Fruit fly (Drosophila melanogaster) whole organism, embryonic: ENCODE data around the gene bark.

Source experiments
- Abd-B ChIP-seq: fragments of 200-800 bp; sonication (Bioruptor generic); optimal IDR thresholded peaks from 2 replicates; lab custom pipeline; 2018; ENCODE audit warnings: missing biosample characterization, mild to moderate bottlenecking, missing genetic modification characterization, moderate library complexity
- BEAF-32 ChIP-seq: fragments of 200-800 bp; sonication (Bioruptor generic); optimal IDR thresholded peaks from 3 replicates; lab custom pipeline; 2017; ENCODE audit warnings: missing biosample characterization, missing genetic modification characterization, mild to moderate bottlenecking, moderate library complexity, missing genetic modification reagents
- CG10366 ChIP-seq: fragments of 200-800 bp; sonication (Bioruptor generic); IDR thresholded peaks from 2 replicates; pipeline ENCODE4 v1.3.6; 2022; ENCODE audit warnings: missing biosample characterization, missing genetic modification characterization
- CG11695 ChIP-seq: fragments of 200-800 bp; sonication (Bioruptor generic); IDR thresholded peaks from 3 replicates; pipeline ENCODE4 v1.3.6; 2022; ENCODE audit warnings: missing biosample characterization, missing genetic modification characterization
- CG1233 ChIP-seq: fragments of 200-800 bp; sonication (Bioruptor generic); optimal IDR thresholded peaks from 4 replicates; lab custom pipeline; 2018; ENCODE audit warnings: missing biosample characterization, mild to moderate bottlenecking, missing genetic modification characterization
- CG13123 ChIP-seq: fragments of 200-800 bp; sonication (Bioruptor generic); optimal IDR thresholded peaks from 2 replicates; lab custom pipeline; 2016; ENCODE audit warnings: missing biosample characterization, missing genetic modification characterization
- CG13287 ChIP-seq: fragments of 200-800 bp; sonication (Bioruptor generic); IDR thresholded peaks from 2 replicates; pipeline ENCODE4 v1.3.6; 2022; ENCODE audit warnings: missing biosample characterization, missing genetic modification characterization; ENCODE audit not compliant: partially characterized antibody
- CG13894 ChIP-seq: fragments of 200-800 bp; sonication (Bioruptor generic); optimal IDR thresholded peaks from 3 replicates; lab custom pipeline; 2018; ENCODE audit warnings: missing biosample characterization, mild to moderate bottlenecking, missing genetic modification characterization, moderate library complexity
- CG15269 ChIP-seq: fragments of 200-800 bp; sonication (Bioruptor generic); optimal IDR thresholded peaks from 2 replicates; lab custom pipeline; 2018; ENCODE audit warnings: missing biosample characterization, mild to moderate bottlenecking, missing genetic modification characterization, moderate library complexity
- CG15514 ChIP-seq: fragments of 200-800 bp; sonication (Bioruptor generic); optimal IDR thresholded peaks from 3 replicates; lab custom pipeline; 2017; ENCODE audit warnings: missing biosample characterization, missing genetic modification characterization, mild to moderate bottlenecking, moderate library complexity, missing genetic modification reagents
- CG17385 ChIP-seq: fragments of 200-800 bp; sonication (Bioruptor generic); optimal IDR thresholded peaks from 3 replicates; lab custom pipeline; 2018; ENCODE audit warnings: missing biosample characterization, mild to moderate bottlenecking, missing genetic modification characterization
- CG17568 ChIP-seq: fragments of 200-800 bp; sonication (Bioruptor generic); optimal IDR thresholded peaks from 2 replicates; lab custom pipeline; 2018; ENCODE audit warnings: missing biosample characterization, mild to moderate bottlenecking, missing genetic modification characterization, moderate library complexity
- CG2202 ChIP-seq: fragments of 200-800 bp; sonication (Bioruptor generic); optimal IDR thresholded peaks from 2 replicates; lab custom pipeline; 2018; ENCODE audit warnings: missing biosample characterization, mild to moderate bottlenecking, missing genetic modification characterization
- CG3163 ChIP-seq: fragments of 200-800 bp; sonication (Bioruptor generic); optimal IDR thresholded peaks from 3 replicates; lab custom pipeline; 2016; ENCODE audit warnings: missing biosample characterization, missing genetic modification characterization
- CG32772 ChIP-seq: fragments of 200-800 bp; sonication (Bioruptor generic); IDR thresholded peaks from 2 replicates; pipeline ENCODE4 v1.3.6; 2022; ENCODE audit warnings: missing biosample characterization, missing genetic modification characterization
- CG3838 ChIP-seq: fragments of 200-800 bp; sonication (Bioruptor generic); optimal IDR thresholded peaks from 3 replicates; lab custom pipeline; 2016; ENCODE audit warnings: missing biosample characterization, missing genetic modification characterization
- CG3995 ChIP-seq: fragments of 200-800 bp; sonication (Bioruptor generic); optimal IDR thresholded peaks from 3 replicates; lab custom pipeline; 2016; ENCODE audit warnings: missing biosample characterization, missing genetic modification characterization
- CG4617 ChIP-seq: fragments of 200-800 bp; sonication (Bioruptor generic); optimal IDR thresholded peaks from 3 replicates; lab custom pipeline; 2016; ENCODE audit warnings: missing biosample characterization, missing genetic modification characterization, borderline replicate concordance
- CG4707 ChIP-seq: fragments of 200-800 bp; sonication (Bioruptor generic); optimal IDR thresholded peaks from 2 replicates; lab custom pipeline; 2018; ENCODE audit warnings: missing biosample characterization, mild to moderate bottlenecking, missing genetic modification characterization, moderate library complexity
- D ChIP-seq, 2 experiments: fragments of 200-800 bp in 1 of 2; fragments of >200 bp in 1 of 2; sonication (Bioruptor generic) in 1 of 2; optimal IDR thresholded peaks; 2 replicates in 1 of 2; 3 replicates in 1 of 2; lab custom pipeline; 2017; ENCODE audit warnings: mild to moderate bottlenecking in 1 of 2, missing biosample characterization in 1 of 2, missing genetic modification characterization in 1 of 2, missing genetic modification reagents in 1 of 2
- Dp ChIP-seq: fragments of 200-800 bp; sonication (Bioruptor generic); optimal IDR thresholded peaks from 2 replicates; lab custom pipeline; 2018; ENCODE audit warnings: missing biosample characterization, mild to moderate bottlenecking, missing genetic modification characterization, moderate library complexity
- Gsc ChIP-seq: fragments of 200-800 bp; sonication (Bioruptor generic); IDR thresholded peaks from 2 replicates; pipeline ENCODE4 v1.3.6; 2022; ENCODE audit warnings: missing biosample characterization, missing genetic modification characterization
- Hand ChIP-seq: fragments of 200-800 bp; sonication (Bioruptor generic); optimal IDR thresholded peaks from 2 replicates; lab custom pipeline; 2017; ENCODE audit warnings: mild to moderate bottlenecking, missing biosample characterization, missing genetic modification reagents, missing genetic modification characterization
- NfI ChIP-seq: fragments of 200-800 bp; sonication (Bioruptor generic); optimal IDR thresholded peaks from 3 replicates; lab custom pipeline; 2018; ENCODE audit warnings: missing biosample characterization, mild to moderate bottlenecking, missing genetic modification characterization, moderate library complexity
- Optix ChIP-seq: fragments of 200-800 bp; sonication (Bioruptor generic); IDR thresholded peaks from 3 replicates; pipeline ENCODE4 v1.3.6; 2022; ENCODE audit warnings: missing biosample characterization, missing genetic modification characterization
- Six4 ChIP-seq: fragments of 200-800 bp; sonication (Bioruptor generic); optimal IDR thresholded peaks from 2 replicates; lab custom pipeline; 2016; ENCODE audit warnings: missing biosample characterization, missing genetic modification characterization
- Sox102F ChIP-seq: fragments of 200-800 bp; sonication (Bioruptor generic); optimal IDR thresholded peaks from 2 replicates; lab custom pipeline; 2018; ENCODE audit warnings: missing biosample characterization, mild to moderate bottlenecking, missing genetic modification characterization, moderate library complexity
- Spps ChIP-seq: fragments of 200-800 bp; sonication (Bioruptor generic); optimal IDR thresholded peaks from 2 replicates; lab custom pipeline; 2018; ENCODE audit warnings: missing biosample characterization, mild to moderate bottlenecking, missing genetic modification characterization
- Taf1 ChIP-seq: fragments of 200-800 bp; sonication (Bioruptor generic); IDR thresholded peaks from 2 replicates; pipeline ENCODE4 v1.3.6; 2022; ENCODE audit warnings: missing biosample characterization, missing genetic modification characterization
- Xbp1 ChIP-seq: fragments of 200-800 bp; sonication (Bioruptor generic); optimal IDR thresholded peaks from 3 replicates; lab custom pipeline; 2016; ENCODE audit warnings: missing biosample characterization, mild to moderate bottlenecking, missing genetic modification characterization
- al ChIP-seq: fragments of 200-800 bp; sonication (Bioruptor generic); IDR thresholded peaks from 2 replicates; pipeline ENCODE4 v1.3.6; 2022; ENCODE audit warnings: missing biosample characterization, missing genetic modification characterization
- ase ChIP-seq: fragments of 200-800 bp; sonication (Bioruptor generic); IDR thresholded peaks from 3 replicates; pipeline ENCODE4 v1.3.6; 2022; ENCODE audit warnings: missing biosample characterization, missing genetic modification characterization
- ash1 ChIP-seq: fragments of 200-800 bp; sonication (Bioruptor generic); optimal IDR thresholded peaks from 2 replicates; lab custom pipeline; 2018; ENCODE audit warnings: missing biosample characterization, mild to moderate bottlenecking, missing genetic modification characterization
- bcd ChIP-seq: fragments of 200-800 bp; sonication (Bioruptor generic); optimal IDR thresholded peaks from 2 replicates; lab custom pipeline; 2017; ENCODE audit warnings: missing biosample characterization, mild to moderate bottlenecking, missing genetic modification characterization
- chinmo ChIP-seq: fragments of 200-800 bp; sonication (Bioruptor generic); IDR thresholded peaks from 4 replicates; pipeline ENCODE4 v1.3.6; 2022; ENCODE audit warnings: missing biosample characterization, missing genetic modification characterization; ENCODE audit not compliant: partially characterized antibody
- croc ChIP-seq: fragments of 200-800 bp; sonication (Bioruptor generic); conservative IDR thresholded peaks from 3 replicates; pipeline ENCODE4 v1.3.6; 2022; ENCODE audit warnings: missing biosample characterization, missing genetic modification characterization
- cwo ChIP-seq: fragments of 200-800 bp; sonication (Bioruptor generic); optimal IDR thresholded peaks from 3 replicates; lab custom pipeline; 2017; ENCODE audit warnings: missing biosample characterization, missing genetic modification characterization, mild to moderate bottlenecking, moderate library complexity, missing genetic modification reagents
- jigr1 ChIP-seq: fragments of 200-800 bp; sonication (Bioruptor generic); IDR thresholded peaks from 3 replicates; pipeline ENCODE4 v1.3.6; 2022; ENCODE audit warnings: missing biosample characterization, missing genetic modification characterization
- jing ChIP-seq: fragments of 200-800 bp; sonication (Bioruptor generic); optimal IDR thresholded peaks from 2 replicates; lab custom pipeline; 2018; ENCODE audit warnings: missing biosample characterization, mild to moderate bottlenecking, missing genetic modification characterization
- lmd ChIP-seq: fragments of 200-800 bp; sonication (Bioruptor generic); IDR thresholded peaks from 2 replicates; pipeline ENCODE4 v1.3.6; 2022; ENCODE audit warnings: missing biosample characterization, missing genetic modification characterization
- nerfin-1 ChIP-seq: fragments of 200-800 bp; sonication (Bioruptor generic); optimal IDR thresholded peaks from 3 replicates; lab custom pipeline; 2019; ENCODE audit warnings: missing biosample characterization, mild to moderate bottlenecking, missing genetic modification characterization, moderate library complexity
- phol ChIP-seq: fragments of 200-800 bp; sonication (Bioruptor generic); optimal IDR thresholded peaks from 3 replicates; lab custom pipeline; 2018; ENCODE audit warnings: missing biosample characterization, mild to moderate bottlenecking, missing genetic modification characterization, moderate library complexity
- prd ChIP-seq, 3 experiments: fragments of >200 bp in 2 of 3; fragments of 200-800 bp in 1 of 3; sonication (Bioruptor generic) in 1 of 3; optimal IDR thresholded peaks in 2 of 3; IDR thresholded peaks in 1 of 3; 2 replicates in 2 of 3; 3 replicates in 1 of 3; pipeline versions ENCODE4 v1.3.6 to Lab custom; 2017 to 2022; ENCODE audit warnings: missing biosample characterization in 1 of 3, missing genetic modification characterization in 1 of 3
- rib ChIP-seq: fragments of 200-800 bp; sonication (Bioruptor generic); IDR thresholded peaks from 2 replicates; pipeline ENCODE4 v1.3.6; 2022; ENCODE audit warnings: missing biosample characterization, missing genetic modification characterization
- seq ChIP-seq: fragments of 200-800 bp; sonication (Bioruptor generic); IDR thresholded peaks from 2 replicates; pipeline ENCODE4 v1.3.6; 2022; ENCODE audit warnings: missing biosample characterization, missing genetic modification characterization
- slbo ChIP-seq: fragments of 200-800 bp; sonication (Bioruptor generic); IDR thresholded peaks from 2 replicates; pipeline ENCODE4 v1.3.6; 2022; ENCODE audit warnings: missing biosample characterization, missing genetic modification characterization
- stc ChIP-seq: fragments of 200-800 bp; sonication (Bioruptor generic); IDR thresholded peaks from 2 replicates; pipeline ENCODE4 v1.3.6; 2022; ENCODE audit warnings: missing biosample characterization, missing genetic modification characterization
- stwl ChIP-seq: fragments of 200-800 bp; sonication (Bioruptor generic); optimal IDR thresholded peaks from 3 replicates; lab custom pipeline; 2018; ENCODE audit warnings: missing biosample characterization, mild to moderate bottlenecking, missing genetic modification characterization, moderate library complexity
- ttk ChIP-seq: fragments of 200-800 bp; sonication (Bioruptor generic); IDR thresholded peaks from 2 replicates; pipeline ENCODE4 v2.1.2; 2022; ENCODE audit warnings: missing biosample characterization, missing genetic modification characterization

Gene bark

DNA sequence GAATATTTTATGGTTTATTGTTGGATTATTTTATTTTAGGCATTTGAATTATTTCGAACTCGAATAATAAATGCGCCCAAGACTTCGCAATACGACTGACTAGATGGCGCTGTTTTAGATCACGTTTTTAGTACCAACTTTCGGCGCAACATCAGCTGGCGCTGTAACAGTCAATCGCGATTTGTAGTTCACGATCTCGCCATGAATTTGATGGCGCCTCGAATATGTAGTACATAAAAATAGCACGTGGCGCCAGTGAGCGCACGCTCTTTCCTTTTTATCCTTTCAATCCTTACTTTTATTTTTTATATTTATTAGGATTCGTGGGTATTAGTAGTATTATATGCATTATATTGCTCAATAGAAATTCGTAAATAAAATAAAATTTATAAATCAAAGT lies 721 bp upstream of the bark start (continued):
- TF ChIP-seq Xbp1 (GFP tag; lab: Kevin White, UChicago): peak; percentile 83
- TF ChIP-seq Six4 (GFP tag; lab: Kevin White, UChicago): peak; percentile 39
- no peak for TF ChIP-seq Gsc (GFP tag; lab: Robert Waterston, UW)
- peak; percentile 83 for TF ChIP-seq Dp (GFP tag; lab: Kevin White, UChicago)
- TF ChIP-seq BEAF-32 (GFP tag; lab: Kevin White, UChicago): peak; percentile 9
- peak; percentile 69 for TF ChIP-seq CG4617 (GFP tag; lab: Kevin White, UChicago)
- TF ChIP-seq prd (optimal IDR thresholded peaks at IDR 0.05; lab: Kevin White, UChicago): no peak
- TF ChIP-seq prd (GFP tag; IDR thresholded peaks at IDR 0.05; lab: Robert Waterston, UW): peak; percentile 86
- peak; percentile 0 for TF ChIP-seq CG15514 (GFP tag; lab: Kevin White, UChicago)
- TF ChIP-seq chinmo (GFP tag; lab: Robert Waterston, UW): 0 out of 4 replicates have a peak, but pooled peaks have one; percentile 5
- TF ChIP-seq CG17568 (GFP tag; lab: Kevin White, UChicago): no peak
- TF ChIP-seq stwl (tag; lab: Kevin White, UChicago): peak; percentile 45
- peak; percentile 63 for TF ChIP-seq CG4707 (GFP tag; lab: Kevin White, UChicago)
- TF ChIP-seq CG32772 (GFP tag; lab: Robert Waterston, UW): peak; percentile 82
- peak; percentile 44 for TF ChIP-seq CG3163 (GFP tag; lab: Kevin White, UChicago)
- TF ChIP-seq CG13123 (GFP tag; lab: Kevin White, UChicago): no peak
- peak; percentile 79 for TF ChIP-seq CG10366 (GFP tag; lab: Robert Waterston, UW)
- TF ChIP-seq NfI (GFP tag; lab: Kevin White, UChicago): peak; percentile 88
- TF ChIP-seq rib (GFP tag; lab: Robert Waterston, UW): no peak
- TF ChIP-seq Sox102F: peak; percentile 85
- peak; percentile 73 for TF ChIP-seq CG15269 (tag; lab: Kevin White, UChicago)
- no peak for TF ChIP-seq CG13287 (GFP tag; lab: Robert Waterston, UW)
- TF ChIP-seq CG2202 (tag; lab: Kevin White, UChicago): peak; percentile 50
- TF ChIP-seq ttk (GFP tag; lab: Robert Waterston, UW): peak; percentile 71; the same call in 1 of the 2 replicates
- TF ChIP-seq CG13894 (tag; lab: Kevin White, UChicago): peak; percentile 2
- peak; percentile 41 for TF ChIP-seq stc (GFP tag; lab: Robert Waterston, UW)
- TF ChIP-seq bcd: peak; percentile 60
- peak; percentile 68 for TF ChIP-seq CG1233 (GFP tag; lab: Kevin White, UChicago)
- no peak for TF ChIP-seq CG3995 (GFP tag; lab: Kevin White, UChicago)
- peak; percentile 11 for TF ChIP-seq cwo (GFP tag; lab: Kevin White, UChicago)
- peak; percentile 66; the same call in 2 of the 3 replicates for TF ChIP-seq croc (GFP tag; lab: Robert Waterston, UW)
- peak; percentile 36; the same call in 1 of the 2 replicates for TF ChIP-seq seq (GFP tag; lab: Robert Waterston, UW)
- TF ChIP-seq ash1 (GFP tag; lab: Kevin White, UChicago): no peak
- peak; percentile 85 for TF ChIP-seq lmd
- no peak for TF ChIP-seq jigr1
- no peak for TF ChIP-seq D (optimal IDR thresholded peaks at IDR 0.05; lab: Kevin White, UChicago)
- peak; percentile 37 for TF ChIP-seq D (GFP tag; optimal IDR thresholded peaks at IDR 0.05; lab: Kevin White, UChicago)
- peak; percentile 55; the same call in 1 of the 2 replicates for TF ChIP-seq al
- peak; percentile 85 for TF ChIP-seq ase
- TF ChIP-seq jing (GFP tag; lab: Kevin White, UChicago): peak; percentile 49
- peak; percentile 31 for TF ChIP-seq Abd-B (GFP tag; lab: Kevin White, UChicago)
- TF ChIP-seq CG3838 (GFP tag; lab: Kevin White, UChicago): no peak
- TF ChIP-seq phol: peak; percentile 44
- peak; percentile 92 for TF ChIP-seq slbo (GFP tag; lab: Robert Waterston, UW)
- peak; percentile 77 for TF ChIP-seq Optix
- TF ChIP-seq CG17385 (GFP tag; lab: Kevin White, UChicago): peak; percentile 64
- peak; percentile 57 for TF ChIP-seq Taf1 (GFP tag; lab: Robert Waterston, UW)
- peak; percentile 30; the same call in 1 of the 3 replicates for TF ChIP-seq CG11695
- TF ChIP-seq nerfin-1: no peak
- no peak for TF ChIP-seq Spps
- TF ChIP-seq Hand (GFP tag; lab: Kevin White, UChicago): no peak
